Worm (Caenorhabditis elegans) whole organism, late embryonic: ENCODE data around the gene cct-1.

Experiments used
- C08G9.2 ChIP-seq: sonication (generic microtip); optimal IDR thresholded peaks from 2 replicates; lab custom pipeline; 2016; ENCODE audit warnings: mild to moderate bottlenecking, missing genetic modification characterization, moderate library complexity, missing compliant biosample characterization
- K02D7.2 ChIP-seq: sonication (generic microtip); optimal IDR thresholded peaks from 2 replicates; lab custom pipeline; 2017; ENCODE audit warnings: mild to moderate bottlenecking, missing genetic modification characterization, missing compliant biosample characterization
- T23F11.4 ChIP-seq: fragments of 200-800 bp; sonication (Bioruptor generic); optimal IDR thresholded peaks from 2 replicates; lab custom pipeline; 2018; ENCODE audit warnings: mild to moderate bottlenecking, missing genetic modification characterization, missing compliant biosample characterization
- ama-1 ChIP-seq: fragments of 150-350 bp; optimal IDR thresholded peaks from 2 replicates; lab custom pipeline; 2014
- ceh-18 ChIP-seq: sonication (generic microtip); optimal IDR thresholded peaks from 2 replicates; lab custom pipeline; 2016; ENCODE audit warnings: missing genetic modification characterization, missing compliant biosample characterization
- ceh-19 ChIP-seq: fragments of 200-800 bp; sonication (Bioruptor generic); optimal IDR thresholded peaks from 2 replicates; lab custom pipeline; 2018; ENCODE audit warnings: mild to moderate bottlenecking, missing genetic modification characterization, missing compliant biosample characterization
- ceh-2 ChIP-seq: sonication (generic microtip); optimal IDR thresholded peaks from 2 replicates; lab custom pipeline; 2016; ENCODE audit warnings: missing genotype, missing genetic modification characterization, missing compliant biosample characterization
- ceh-30 ChIP-seq: fragments of 150-350 bp; optimal IDR thresholded peaks from 2 replicates; lab custom pipeline; 2014; ENCODE audit warnings: missing biosample characterization, missing genetic modification characterization
- ceh-31 ChIP-seq: sonication (generic microtip); optimal IDR thresholded peaks from 2 replicates; lab custom pipeline; 2016; ENCODE audit warnings: missing genetic modification characterization, missing compliant biosample characterization
- ceh-34 ChIP-seq: sonication (generic microtip); optimal IDR thresholded peaks from 2 replicates; lab custom pipeline; 2016; ENCODE audit warnings: mild to moderate bottlenecking, missing genetic modification characterization, missing compliant biosample characterization
- dmd-4 ChIP-seq: sonication (generic microtip); optimal IDR thresholded peaks from 2 replicates; lab custom pipeline; 2016; ENCODE audit warnings: borderline replicate concordance, missing genetic modification characterization, missing compliant biosample characterization
- elt-2 ChIP-seq: sonication (generic microtip); optimal IDR thresholded peaks from 2 replicates; lab custom pipeline; 2016; ENCODE audit warnings: missing genetic modification reagents, missing genetic modification characterization, missing compliant biosample characterization
- ets-4 ChIP-seq: sonication (generic microtip); optimal IDR thresholded peaks from 2 replicates; lab custom pipeline; 2016; ENCODE audit warnings: missing genetic modification characterization, missing compliant biosample characterization
- fkh-6 ChIP-seq: sonication (generic microtip); optimal IDR thresholded peaks from 2 replicates; lab custom pipeline; 2016; ENCODE audit warnings: missing genetic modification characterization, missing compliant biosample characterization
- hlh-15 ChIP-seq: sonication (generic microtip); optimal IDR thresholded peaks from 2 replicates; lab custom pipeline; 2016; ENCODE audit warnings: missing genetic modification characterization, missing compliant biosample characterization
- hlh-30 ChIP-seq: sonication (generic microtip); optimal IDR thresholded peaks from 2 replicates; lab custom pipeline; 2017; ENCODE audit warnings: antibody characterized with exemption, missing genetic modification characterization, missing compliant biosample characterization; ENCODE audit not compliant: insufficient read depth
- hlh-6 ChIP-seq: sonication (generic microtip); optimal IDR thresholded peaks from 2 replicates; lab custom pipeline; 2016; ENCODE audit warnings: missing genotype, missing genetic modification characterization, missing compliant biosample characterization
- lin-11 ChIP-seq: fragments of 200-800 bp; sonication (Bioruptor generic); optimal IDR thresholded peaks from 2 replicates; lab custom pipeline; 2018; ENCODE audit warnings: mild to moderate bottlenecking, missing genetic modification characterization, missing compliant biosample characterization
- madf-2 ChIP-seq: sonication (generic microtip); optimal IDR thresholded peaks from 2 replicates; lab custom pipeline; 2017; ENCODE audit warnings: missing genetic modification characterization, missing compliant biosample characterization
- nhr-11 ChIP-seq: fragments of 150-350 bp; optimal IDR thresholded peaks from 2 replicates; lab custom pipeline; 2014; ENCODE audit warnings: missing biosample characterization, missing genetic modification characterization
- npax-4 ChIP-seq: sonication (generic microtip); optimal IDR thresholded peaks from 2 replicates; lab custom pipeline; 2016; ENCODE audit warnings: missing genetic modification characterization, missing compliant biosample characterization
- odd-2 ChIP-seq: sonication (generic microtip); optimal IDR thresholded peaks from 2 replicates; lab custom pipeline; 2017; ENCODE audit warnings: antibody characterized with exemption, mild to moderate bottlenecking, missing genetic modification characterization, missing compliant biosample characterization
- pag-3 ChIP-seq: sonication (generic microtip); optimal IDR thresholded peaks from 2 replicates; lab custom pipeline; 2016; ENCODE audit warnings: missing compliant biosample characterization, missing genetic modification characterization, borderline replicate concordance
- pax-1 ChIP-seq: fragments of 150-350 bp; optimal IDR thresholded peaks from 2 replicates; lab custom pipeline; 2014; ENCODE audit warnings: missing biosample characterization, missing genetic modification characterization
- pha-4 ChIP-seq: fragments of 150-350 bp; optimal IDR thresholded peaks from 2 replicates; lab custom pipeline; 2018; ENCODE audit warnings: missing biosample characterization, missing genetic modification reagents, missing genetic modification characterization
- pqm-1 ChIP-seq: sonication (generic microtip); optimal IDR thresholded peaks from 2 replicates; lab custom pipeline; 2016; ENCODE audit warnings: missing genetic modification characterization, missing compliant biosample characterization
- sox-2 ChIP-seq: fragments of 200-800 bp; sonication (Bioruptor generic); IDR thresholded peaks from 2 replicates; pipeline ENCODE4 v1.3.6; 2022; ENCODE audit warnings: missing genetic modification reagents, missing genetic modification characterization, missing compliant biosample characterization
- syd-9 ChIP-seq: sonication (generic microtip); optimal IDR thresholded peaks from 2 replicates; lab custom pipeline; 2016; ENCODE audit warnings: mild to moderate bottlenecking, missing genetic modification characterization, moderate library complexity, missing compliant biosample characterization
- tbx-2 ChIP-seq: sonication (generic microtip); optimal IDR thresholded peaks from 2 replicates; lab custom pipeline; 2016; ENCODE audit warnings: missing genetic modification characterization, missing compliant biosample characterization
- ttx-3 ChIP-seq: sonication (generic microtip); optimal IDR thresholded peaks from 2 replicates; lab custom pipeline; 2016; ENCODE audit warnings: missing genetic modification reagents, missing genetic modification characterization, missing compliant biosample characterization
- unc-42 ChIP-seq: sonication (generic microtip); optimal IDR thresholded peaks from 2 replicates; lab custom pipeline; 2016; ENCODE audit warnings: missing genotype, missing genetic modification characterization, missing compliant biosample characterization
- unc-86 ChIP-seq: sonication (generic microtip); optimal IDR thresholded peaks from 2 replicates; lab custom pipeline; 2016; ENCODE audit warnings: missing genetic modification characterization, missing compliant biosample characterization

The cct-1 gene

ce11 chrII:8225914-8226313, 40.7 kb downstream of the cct-1 start:
- no peak for TF ChIP-seq dmd-4 (tag; lab: Kevin White, UChicago)
- TF ChIP-seq ama-1: no peak
- no peak for TF ChIP-seq hlh-15 (tag; lab: Kevin White, UChicago)

DNA sequence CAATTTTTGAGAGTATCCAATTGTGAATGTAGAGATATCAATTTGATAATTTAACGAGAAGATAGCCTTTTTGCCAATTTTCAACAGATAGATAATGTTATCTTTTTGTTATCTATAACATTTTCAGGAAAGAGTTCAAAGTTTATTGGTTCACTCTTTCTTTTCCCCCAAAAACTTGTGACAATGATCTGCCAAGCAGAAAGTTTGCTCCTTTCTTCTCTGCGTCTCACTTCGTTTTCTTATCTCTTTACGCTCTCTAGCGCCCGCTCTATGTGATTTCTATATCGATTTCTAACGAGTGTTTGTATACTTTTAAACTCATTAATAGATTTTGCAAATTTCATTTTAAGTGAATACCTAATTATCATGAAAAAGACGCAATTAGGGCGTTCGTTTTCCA, 41.2 kb downstream of the cct-1 start:
- TF ChIP-seq elt-2 (tag; lab: Kevin White, UChicago) (peak; percentile 83), T23F11.4 (GFP tag; lab: Kevin White, UChicago) (no peak)

ce11 chrII:8230976-8231375, 45.7 kb downstream of the cct-1 start, which contains the start of gene M110.9:
M110.9 (plus strand) TSS chrII:8231276.
- TF ChIP-seq ceh-30 (tag; lab: Kevin White, UChicago) (no peak), nhr-11 (tag; lab: Kevin White, UChicago) (no peak), ceh-19 (GFP tag; lab: Kevin White, UChicago) (no peak), C08G9.2 (no peak), ttx-3 (tag; lab: Kevin White, UChicago) (no peak), ets-4 (no peak), madf-2 (tag; lab: Kevin White, UChicago) (no peak), pqm-1 (no peak), npax-4 (tag; lab: Kevin White, UChicago) (no peak), sox-2 (GFP tag; lab: Robert Waterston, UW) (no peak), K02D7.2 (tag; lab: Kevin White, UChicago) (no peak), ceh-18 (no peak), lin-11 (tag; lab: Kevin White, UChicago) (no peak), syd-9 (tag; lab: Kevin White, UChicago) (no peak), unc-86 (tag; lab: Kevin White, UChicago) (no peak), pha-4 (tag; lab: Kevin White, UChicago) (no peak), ama-1 (no peak), hlh-6 (tag; lab: Kevin White, UChicago) (no peak), ceh-34 (tag; lab: Kevin White, UChicago) (no peak), pag-3 (tag; lab: Kevin White, UChicago) (no peak)

DNA sequence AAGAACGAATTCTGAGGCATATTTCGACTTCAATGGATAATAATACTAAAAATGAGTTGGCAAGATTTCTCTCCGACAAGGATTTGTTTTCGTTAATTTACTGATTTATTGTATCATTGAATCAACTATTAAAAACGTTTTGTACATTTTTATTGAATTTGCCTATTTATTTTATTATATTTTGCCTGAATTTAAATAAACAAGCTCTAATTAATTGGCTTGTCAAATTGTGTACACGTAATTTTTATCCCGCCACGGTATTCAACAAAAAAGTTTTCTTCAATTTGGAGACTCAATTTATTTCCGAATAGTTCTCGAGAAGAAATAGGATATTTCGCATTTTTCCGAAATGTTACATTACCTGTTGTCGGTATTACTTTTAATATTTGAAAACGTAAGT, 47.2 kb downstream of the cct-1 start, which contains the start of gene M110.7:
Gene M110.7, plus strand, starts transcription at position 301 of the 400 bp plus-strand sequence.
- TF ChIP-seq pha-4 (tag; lab: Kevin White, UChicago) (no peak), ceh-2 (tag; lab: Kevin White, UChicago) (no peak), odd-2 (tag; lab: Kevin White, UChicago) (no peak), hlh-30 (tag; lab: Kevin White, UChicago) (no peak), nhr-11 (tag; lab: Kevin White, UChicago) (no peak), pax-1 (no peak), tbx-2 (tag; lab: Kevin White, UChicago) (no peak), ceh-31 (tag; lab: Kevin White, UChicago) (no peak), fkh-6 (tag; lab: Kevin White, UChicago) (no peak), unc-42 (tag; lab: Kevin White, UChicago) (no peak)
